Worm (Caenorhabditis elegans) whole organism, L4/young adult: ENCODE data around the gene ugt-3.

Experiments used
- W03F9.2 ChIP-seq: fragments of 150-350 bp; optimal IDR thresholded peaks from 2 replicates; lab custom pipeline; 2014; ENCODE audit warnings: missing biosample characterization, missing genetic modification characterization
- dao-5 ChIP-seq: sonication (generic microtip); optimal IDR thresholded peaks from 2 replicates; lab custom pipeline; 2016; ENCODE audit warnings: missing genotype, missing genetic modification characterization, moderate library complexity, missing compliant biosample characterization
- him-1 ChIP-seq: sonication (generic microtip); optimal IDR thresholded peaks from 2 replicates; lab custom pipeline; 2016; ENCODE audit warnings: missing genotype, missing genetic modification reagents, missing genetic modification characterization, missing compliant biosample characterization

The ugt-3 gene

ce11 chrV:12800171-12800570, at the start of gene ugt-3:
TSS of gene ugt-3 (minus strand) at chrV:12800271.
- TF ChIP-seq W03F9.2 (tag; lab: Kevin White, UChicago): no peak

- TF ChIP-seq him-1 (tag; lab: Kevin White, UChicago) (no peak), W03F9.2 (tag; lab: Kevin White, UChicago) (no peak), dao-5 (tag; lab: Kevin White, UChicago) (no peak)
Measured at ce11 chrV:12849736-12850135, 49.7 kb upstream of the ugt-3 start, which contains the start of gene C44H9.5. TSS of gene C44H9.5 (minus strand) at chrV:12849864.

ce11 chrV:12845247-12845646, 45.2 kb upstream of the ugt-3 start, which contains the start of gene C44H9.6:
TSS of gene C44H9.6 (minus strand) at chrV:12845347.
- TF ChIP-seq W03F9.2 (tag; lab: Kevin White, UChicago) (no peak), dao-5 (tag; lab: Kevin White, UChicago) (no peak), him-1 (tag; lab: Kevin White, UChicago) (no peak)

- TF ChIP-seq him-1 (tag; lab: Kevin White, UChicago) (no peak), dao-5 (tag; lab: Kevin White, UChicago) (no peak), W03F9.2 (tag; lab: Kevin White, UChicago) (no peak)
Measured at ce11 chrV:12844748-12845147, 44.7 kb upstream of the ugt-3 start.

ce11 chrV:12835388-12835787, 35.3 kb upstream of the ugt-3 start, which contains the start of gene C44H9.4:
TSS of gene C44H9.4 (plus strand) at chrV:12835688.
- TF ChIP-seq him-1 (tag; lab: Kevin White, UChicago): no peak

- no peak for TF ChIP-seq dao-5 (tag; lab: Kevin White, UChicago)
- TF ChIP-seq him-1 (tag; lab: Kevin White, UChicago): no peak
- TF ChIP-seq W03F9.2 (tag; lab: Kevin White, UChicago): no peak
Measured at ce11 chrV:12827219-12827618, 27.1 kb upstream of the ugt-3 start, which contains the start of gene ugt-15. TSS of gene ugt-15 (plus strand) at chrV:12827519.

ce11 chrV:12824777-12825176, 24.7 kb upstream of the ugt-3 start, which contains the start of gene ugt-16:
TSS of gene ugt-16 (plus strand) at chrV:12825024.
- no peak for TF ChIP-seq dao-5 (tag; lab: Kevin White, UChicago)
- TF ChIP-seq W03F9.2 (tag; lab: Kevin White, UChicago): no peak
- TF ChIP-seq him-1 (tag; lab: Kevin White, UChicago): no peak

- TF ChIP-seq dao-5 (tag; lab: Kevin White, UChicago) (no peak), W03F9.2 (tag; lab: Kevin White, UChicago) (no peak)
Measured at ce11 chrV:12822065-12822464, 22.0 kb upstream of the ugt-3 start.

- no peak for TF ChIP-seq dao-5 (tag; lab: Kevin White, UChicago)
- TF ChIP-seq him-1 (tag; lab: Kevin White, UChicago): no peak
- no peak for TF ChIP-seq W03F9.2 (tag; lab: Kevin White, UChicago)
Measured at ce11 chrV:12819792-12820453, 19.9 kb upstream of the ugt-3 start, which contains the start of the genes ZC443.4 and ugt-18. TSS of gene ZC443.4 (minus strand) at chrV:12819886. TSS of gene ugt-18 (plus strand) at chrV:12820260.

ce11 chrV:12819155-12819554, 19.1 kb upstream of the ugt-3 start:
- TF ChIP-seq dao-5 (tag; lab: Kevin White, UChicago): no peak
- TF ChIP-seq W03F9.2 (tag; lab: Kevin White, UChicago): no peak
- peak; percentile 89 for TF ChIP-seq him-1 (tag; lab: Kevin White, UChicago)

ce11 chrV:12818486-12818885, 18.4 kb upstream of the ugt-3 start:
- TF ChIP-seq him-1 (tag; lab: Kevin White, UChicago) (no peak), dao-5 (tag; lab: Kevin White, UChicago) (no peak), W03F9.2 (tag; lab: Kevin White, UChicago) (no peak)

ce11 chrV:12816672-12817071, 16.6 kb upstream of the ugt-3 start:
- TF ChIP-seq him-1 (tag; lab: Kevin White, UChicago): no peak
- no peak for TF ChIP-seq W03F9.2 (tag; lab: Kevin White, UChicago)
- no peak for TF ChIP-seq dao-5 (tag; lab: Kevin White, UChicago)

ce11 chrV:12815386-12815785, 15.3 kb upstream of the ugt-3 start:
- TF ChIP-seq W03F9.2 (tag; lab: Kevin White, UChicago) (no peak), dao-5 (tag; lab: Kevin White, UChicago) (no peak), him-1 (tag; lab: Kevin White, UChicago) (no peak)

ce11 chrV:12814481-12814882, 14.4 kb upstream of the ugt-3 start:
- TF ChIP-seq him-1 (tag; lab: Kevin White, UChicago) (peak; percentile 83), W03F9.2 (tag; lab: Kevin White, UChicago) (no peak)
